Fruit fly (Drosophila melanogaster): Measurements from ENCODE around the gene CG42366.

The CG42366 gene

dm6 chr2L:9906641-9907040 lies 18.3 kb upstream of the CG42366 start (continued):
- TF ChIP-seq eg (GFP tag; IDR thresholded peaks at IDR 0.05) (peak; percentile 74), Eip75B (GFP tag; optimal IDR thresholded peaks at IDR 0.05) (no peak), CG15336 (GFP tag; IDR thresholded peaks at IDR 0.05) (peak; percentile 50; the same call in 1 of the 2 replicates), vri (GFP tag; optimal IDR thresholded peaks at IDR 0.05) (no peak), spab (GFP tag; optimal IDR thresholded peaks at IDR 0.05) (no peak)

dm6 chr2L:9907320-9908256 lies 17.4 kb upstream of the CG42366 start:
- TF ChIP-seq Eip78C (GFP tag) (peak; percentile 76), ss (GFP tag; optimal IDR thresholded peaks at IDR 0.05) (peak; percentile 36 to 37), CG6808 (GFP tag; optimal IDR thresholded peaks at IDR 0.05) (peak; percentile 29), CG3919 (GFP tag; optimal IDR thresholded peaks at IDR 0.05) (peak; percentile 5), CG10669 (GFP tag; optimal IDR thresholded peaks at IDR 0.05) (peak; percentile 2), salr (GFP tag; optimal IDR thresholded peaks at IDR 0.05) (peak in 1 of 2 experiments; percentile 22), CG31627 (GFP tag; optimal IDR thresholded peaks at IDR 0.05) (no peak), fkh (GFP tag; optimal IDR thresholded peaks at IDR 0.05) (peak; percentile 37), dsx (GFP tag; optimal IDR thresholded peaks at IDR 0.05; ENCODE audit: poor library complexity, severe bottlenecking) (peak; percentile 30), esn (GFP tag; optimal IDR thresholded peaks at IDR 0.05) (no peak), pdm3 (GFP tag; optimal IDR thresholded peaks at IDR 0.05) (no peak), CG1621 (tag; optimal IDR thresholded peaks at IDR 0.05) (peak; percentile 38), eg (GFP tag; IDR thresholded peaks at IDR 0.05) (0 out of 3 replicates have a peak, but pooled peaks have one; percentile 24), CG6163 (GFP tag; IDR thresholded peaks at IDR 0.05) (peak; percentile 47; the same call in 2 of the 3 replicates)

dm6 chr2L:9908468-9908967 lies 16.4 kb upstream of the CG42366 start, which contains the start of gene CG13124:
Gene CG13124, minus strand, starts transcription at chr2L:9908633.
- no peak for TF ChIP-seq CG6792 (GFP tag; optimal IDR thresholded peaks at IDR 0.05)
- TF ChIP-seq Eip93F (GFP tag; optimal IDR thresholded peaks at IDR 0.05), result no peak
- TF ChIP-seq topi (GFP tag; optimal IDR thresholded peaks at IDR 0.05), result peak; percentile 7
- no peak for TF ChIP-seq CG8319 (GFP tag; optimal IDR thresholded peaks at IDR 0.05)
- TF ChIP-seq CG34406 (GFP tag; optimal IDR thresholded peaks at IDR 0.05), result peak; percentile 17
- peak; percentile 72 for TF ChIP-seq Eip78C (GFP tag)
- no peak for TF ChIP-seq CG4318 (GFP tag; optimal IDR thresholded peaks at IDR 0.05)
- peak; percentile 25; the same call in 1 of the 3 replicates for TF ChIP-seq CG8119 (GFP tag; IDR thresholded peaks at IDR 0.05)
- TF ChIP-seq CG10631 (GFP tag; optimal IDR thresholded peaks at IDR 0.05), result no peak
- peak; percentile 37 for TF ChIP-seq net (GFP tag; optimal IDR thresholded peaks at IDR 0.05)
- peak; percentile 71; the same call in 2 of the 3 replicates for TF ChIP-seq eg (GFP tag; IDR thresholded peaks at IDR 0.05)
- no peak for TF ChIP-seq lz (GFP tag; optimal IDR thresholded peaks at IDR 0.05)
- no peak for TF ChIP-seq CG10669 (GFP tag; optimal IDR thresholded peaks at IDR 0.05)
- TF ChIP-seq fkh (GFP tag; optimal IDR thresholded peaks at IDR 0.05), result peak; percentile 12
- peak; percentile 9 for TF ChIP-seq acj6 (GFP tag; optimal IDR thresholded peaks at IDR 0.05)
- TF ChIP-seq pdm3 (GFP tag; optimal IDR thresholded peaks at IDR 0.05), result peak; percentile 6
- no peak for TF ChIP-seq CG8632 (GFP tag; optimal IDR thresholded peaks at IDR 0.05)
- peak; percentile 20 to 29 for TF ChIP-seq ss (GFP tag; optimal IDR thresholded peaks at IDR 0.05)
- no peak for TF ChIP-seq Met (GFP tag; optimal IDR thresholded peaks at IDR 0.05)
- peak; percentile 8 for TF ChIP-seq Sox14 (GFP tag; optimal IDR thresholded peaks at IDR 0.05)
- no peak for TF ChIP-seq CG32006 (GFP tag; optimal IDR thresholded peaks at IDR 0.05)
- TF ChIP-seq CG11294 (GFP tag; IDR thresholded peaks at IDR 0.05), result no peak
- peak; percentile 32 for TF ChIP-seq CG3919 (GFP tag; optimal IDR thresholded peaks at IDR 0.05)
- TF ChIP-seq Hr4 (GFP tag; optimal IDR thresholded peaks at IDR 0.05), result peak; percentile 46
- TF ChIP-seq Lpt (GFP tag; optimal IDR thresholded peaks at IDR 0.05), result no peak
- peak; percentile 13 for TF ChIP-seq Sox102F (GFP tag; optimal IDR thresholded peaks at IDR 0.05)
- TF ChIP-seq dac (GFP tag; optimal IDR thresholded peaks at IDR 0.05), result no peak
- TF ChIP-seq CG6163 (GFP tag; IDR thresholded peaks at IDR 0.05), result 0 out of 3 replicates have a peak, but pooled peaks have one; percentile 39
- TF ChIP-seq Hr38 (GFP tag; optimal IDR thresholded peaks at IDR 0.05), result no peak
- TF ChIP-seq CG15336 (GFP tag; IDR thresholded peaks at IDR 0.05), result peak; percentile 65
- no peak for TF ChIP-seq svp (GFP tag)
- peak; percentile 28 for TF ChIP-seq achi (GFP tag; optimal IDR thresholded peaks at IDR 0.05)
- TF ChIP-seq CG11762 (GFP tag; optimal IDR thresholded peaks at IDR 0.05; ENCODE audit: insufficient read depth), result no peak
- peak; percentile 19 for TF ChIP-seq CG6276 (GFP tag; optimal IDR thresholded peaks at IDR 0.05)
- no peak for TF ChIP-seq Eip75B (GFP tag; optimal IDR thresholded peaks at IDR 0.05)
- TF ChIP-seq CG9139 (GFP tag; optimal IDR thresholded peaks at IDR 0.05), result peak; percentile 13

Data from whole organism, prepupa.